Worm (Caenorhabditis elegans) whole organism, L3 larva: ENCODE data around the gene W09C2.9.

Experiments
- R02D3.7 ChIP-seq: fragments of 150-350 bp; optimal IDR thresholded peaks from 2 replicates; lab custom pipeline; 2014; ENCODE audit warnings: missing biosample characterization, missing genetic modification characterization
- ZK546.5 ChIP-seq: sonication (generic microtip); optimal IDR thresholded peaks from 2 replicates; lab custom pipeline; 2017; ENCODE audit warnings: missing biosample characterization, missing genetic modification characterization
- aly-2 ChIP-seq: fragments of 150-350 bp; optimal IDR thresholded peaks from 2 replicates; lab custom pipeline; 2014; ENCODE audit warnings: missing biosample characterization, missing genetic modification characterization
- ama-1 ChIP-seq: fragments of 150-350 bp; optimal IDR thresholded peaks from 2 replicates; lab custom pipeline; 2018
- ceh-9 ChIP-seq: sonication (generic microtip); optimal IDR thresholded peaks from 2 replicates; lab custom pipeline; 2018; ENCODE audit warnings: missing biosample characterization, missing genetic modification characterization
- daf-12 ChIP-seq: fragments of 150-350 bp; optimal IDR thresholded peaks from 2 replicates; lab custom pipeline; 2014; ENCODE audit warnings: missing biosample characterization, missing genetic modification reagents, missing genetic modification characterization
- egl-27 ChIP-seq: sonication (generic microtip); optimal IDR thresholded peaks from 4 replicates; lab custom pipeline; 2017; ENCODE audit warnings: missing biosample characterization, missing genetic modification reagents, missing genetic modification characterization
- egl-5 ChIP-seq: fragments of 150-350 bp; optimal IDR thresholded peaks from 2 replicates; lab custom pipeline; 2017; ENCODE audit warnings: missing biosample characterization, missing genetic modification reagents, missing genetic modification characterization, inconsistent platforms
- elt-1 ChIP-seq: fragments of 150-350 bp; optimal IDR thresholded peaks from 2 replicates; lab custom pipeline; 2014; ENCODE audit warnings: missing biosample characterization, missing genetic modification characterization
- elt-2 ChIP-seq: sonication (generic microtip); optimal IDR thresholded peaks from 2 replicates; lab custom pipeline; 2016; ENCODE audit warnings: missing genetic modification reagents, mild to moderate bottlenecking, missing genetic modification characterization, missing compliant biosample characterization
- elt-3 ChIP-seq, 3 experiments: fragments of 150-350 bp in 1 of 3; sonication (generic microtip) in 2 of 3; optimal IDR thresholded peaks; 2 replicates in 2 of 3; 4 replicates in 1 of 3; lab custom pipeline; 2014 to 2017; ENCODE audit warnings: missing biosample characterization in 3 of 3, missing genetic modification characterization in 3 of 3
- eor-1 ChIP-seq, 2 experiments: fragments of 150-350 bp; optimal IDR thresholded peaks; 2 replicates each; lab custom pipeline; 2014 to 2018; ENCODE audit warnings: missing biosample characterization in 2 of 2, missing genetic modification characterization in 2 of 2
- fkh-10 ChIP-seq: sonication (generic microtip); optimal IDR thresholded peaks from 2 replicates; lab custom pipeline; 2017; ENCODE audit warnings: missing biosample characterization, missing genetic modification reagents, missing genetic modification characterization
- fos-1 ChIP-seq: fragments of 150-350 bp; optimal IDR thresholded peaks from 2 replicates; lab custom pipeline; 2014; ENCODE audit warnings: missing biosample characterization, missing genetic modification characterization
- hmg-11 ChIP-seq: sonication (generic microtip); optimal IDR thresholded peaks from 2 replicates; lab custom pipeline; 2016; ENCODE audit warnings: missing genetic modification characterization, missing compliant biosample characterization
- jun-1 ChIP-seq: fragments of 150-350 bp; optimal IDR thresholded peaks from 2 replicates; lab custom pipeline; 2014; ENCODE audit warnings: missing biosample characterization, missing genetic modification reagents, missing genetic modification characterization
- lin-39 ChIP-seq: fragments of 150-350 bp; optimal IDR thresholded peaks from 2 replicates; lab custom pipeline; 2018; ENCODE audit warnings: missing biosample characterization, missing genetic modification reagents, missing genetic modification characterization
- lsy-12 ChIP-seq: sonication (generic microtip); optimal IDR thresholded peaks from 2 replicates; lab custom pipeline; 2016; ENCODE audit warnings: mild to moderate bottlenecking, missing genetic modification characterization, missing compliant biosample characterization
- mdl-1 ChIP-seq: fragments of 150-350 bp; optimal IDR thresholded peaks from 2 replicates; lab custom pipeline; 2014; ENCODE audit warnings: missing biosample characterization, missing genetic modification characterization
- mml-1 ChIP-seq: fragments of 150-350 bp; sonication (generic microtip); optimal IDR thresholded peaks from 3 replicates; lab custom pipeline; 2014; ENCODE audit warnings: missing biosample characterization, missing genetic modification characterization
- nfya-1 ChIP-seq: sonication (generic microtip); optimal IDR thresholded peaks from 2 replicates; lab custom pipeline; 2017; ENCODE audit warnings: missing genetic modification characterization, mild to moderate bottlenecking, missing compliant biosample characterization, antibody characterized with exemption, moderate library complexity; ENCODE audit not compliant: insufficient read depth
- nhr-11 ChIP-seq: fragments of 150-350 bp; optimal IDR thresholded peaks from 2 replicates; lab custom pipeline; 2014; ENCODE audit warnings: missing biosample characterization, missing genetic modification characterization
- nhr-12 ChIP-seq: fragments of 150-350 bp; optimal IDR thresholded peaks from 2 replicates; lab custom pipeline; 2014; ENCODE audit warnings: missing biosample characterization, missing genetic modification characterization
- nhr-23 ChIP-seq: fragments of 150-350 bp; optimal IDR thresholded peaks from 2 replicates; lab custom pipeline; 2014; ENCODE audit warnings: missing biosample characterization, missing genetic modification reagents, missing genetic modification characterization
- nhr-237 ChIP-seq: fragments of 150-350 bp; optimal IDR thresholded peaks from 2 replicates; lab custom pipeline; 2014; ENCODE audit warnings: missing biosample characterization, missing genetic modification characterization
- nhr-25 ChIP-seq: sonication (generic microtip); optimal IDR thresholded peaks from 2 replicates; lab custom pipeline; 2017; ENCODE audit warnings: missing biosample characterization, missing genetic modification characterization
- nhr-28 ChIP-seq: fragments of 150-350 bp; optimal IDR thresholded peaks from 2 replicates; lab custom pipeline; 2014; ENCODE audit warnings: missing biosample characterization, missing genetic modification characterization
- nhr-43 ChIP-seq: sonication (generic microtip); optimal IDR thresholded peaks from 2 replicates; lab custom pipeline; 2016; ENCODE audit warnings: mild to moderate bottlenecking, missing genetic modification characterization, missing compliant biosample characterization; ENCODE audit not compliant: poor library complexity, severe bottlenecking
- nhr-67 ChIP-seq: fragments of 150-350 bp; optimal IDR thresholded peaks from 2 replicates; lab custom pipeline; 2014; ENCODE audit warnings: missing biosample characterization, missing genetic modification characterization
- nhr-76 ChIP-seq: fragments of 150-350 bp; sonication (generic microtip); optimal IDR thresholded peaks from 5 replicates; lab custom pipeline; 2014; ENCODE audit warnings: missing biosample characterization, missing genetic modification characterization
- nhr-77 ChIP-seq: fragments of 150-350 bp; optimal IDR thresholded peaks from 2 replicates; lab custom pipeline; 2014; ENCODE audit warnings: missing biosample characterization, missing genetic modification characterization
- pha-4 ChIP-seq: fragments of 150-350 bp; optimal IDR thresholded peaks from 2 replicates; lab custom pipeline; 2014; ENCODE audit warnings: missing biosample characterization, missing genetic modification reagents, missing genetic modification characterization
- pqm-1 ChIP-seq: fragments of 150-350 bp; optimal IDR thresholded peaks from 2 replicates; lab custom pipeline; 2017; ENCODE audit warnings: missing biosample characterization, missing genetic modification characterization, inconsistent platforms
- sea-2 ChIP-seq: fragments of 150-350 bp; sonication (generic microtip); optimal IDR thresholded peaks from 4 replicates; lab custom pipeline; 2014; ENCODE audit warnings: missing biosample characterization, missing genetic modification reagents, missing genetic modification characterization
- skn-1 ChIP-seq: fragments of 150-350 bp; optimal IDR thresholded peaks from 2 replicates; lab custom pipeline; 2014; ENCODE audit warnings: missing biosample characterization, missing genetic modification characterization
- snpc-4 ChIP-seq: fragments of 150-350 bp; optimal IDR thresholded peaks from 2 replicates; lab custom pipeline; 2014; ENCODE audit warnings: missing biosample characterization, missing genetic modification characterization
- tbx-2 ChIP-seq: sonication (generic microtip); optimal IDR thresholded peaks from 2 replicates; lab custom pipeline; 2016; ENCODE audit warnings: mild to moderate bottlenecking, missing genetic modification characterization, missing compliant biosample characterization
- unc-39 ChIP-seq: sonication (generic microtip); optimal IDR thresholded peaks from 4 replicates; lab custom pipeline; 2017; ENCODE audit warnings: missing biosample characterization, missing genetic modification characterization
- unc-62 ChIP-seq: fragments of 150-350 bp; sonication (generic microtip); optimal IDR thresholded peaks from 4 replicates; lab custom pipeline; 2014; ENCODE audit warnings: missing biosample characterization, missing genetic modification reagents, missing genetic modification characterization
- zag-1 ChIP-seq: fragments of 150-350 bp; optimal IDR thresholded peaks from 2 replicates; lab custom pipeline; 2014; ENCODE audit warnings: missing biosample characterization, missing genetic modification characterization
- ztf-11 ChIP-seq: fragments of 150-350 bp; optimal IDR thresholded peaks from 2 replicates; lab custom pipeline; 2014; ENCODE audit warnings: missing biosample characterization, missing genetic modification characterization
- ztf-4 ChIP-seq: fragments of 150-350 bp; optimal IDR thresholded peaks from 2 replicates; lab custom pipeline; 2014; ENCODE audit warnings: missing biosample characterization, missing genetic modification characterization

W09C2.9 gene

ce11 chrIV:9623269-9623668 is at the start of gene W09C2.9:
TSS of gene W09C2.9 (minus strand) at chrIV:9623369.
- TF ChIP-seq mdl-1, result no peak
- TF ChIP-seq elt-3 (tag; optimal IDR thresholded peaks at IDR 0.05; lab: Kevin White, UChicago), result no peak
- no peak for TF ChIP-seq jun-1 (tag; lab: Kevin White, UChicago)
- no peak for TF ChIP-seq ztf-11
- TF ChIP-seq R02D3.7 (tag; lab: Kevin White, UChicago), result no peak
- no peak for TF ChIP-seq nfya-1 (tag; lab: Kevin White, UChicago)
- TF ChIP-seq lin-39, result no peak
- no peak for TF ChIP-seq eor-1 (tag; optimal IDR thresholded peaks at IDR 0.05; lab: Kevin White, UChicago)
- no peak for TF ChIP-seq unc-62
- no peak for TF ChIP-seq nhr-28 (tag; lab: Kevin White, UChicago)
- no peak for TF ChIP-seq mml-1 (tag; lab: Kevin White, UChicago)
- no peak for TF ChIP-seq fos-1 (tag; lab: Kevin White, UChicago)
- TF ChIP-seq nhr-67 (tag; lab: Kevin White, UChicago), result no peak
- TF ChIP-seq pha-4 (tag; lab: Kevin White, UChicago), result no peak

- TF ChIP-seq nhr-23 (tag; lab: Kevin White, UChicago) (peak; percentile 94), ama-1 (no peak), elt-3 (tag; optimal IDR thresholded peaks at IDR 0.05; lab: Kevin White, UChicago) (peak in 1 of 3 experiments; percentile 79), nhr-43 (tag; lab: Kevin White, UChicago) (peak; percentile 88), nhr-25 (tag; lab: Kevin White, UChicago) (peak; percentile 52)
These were observed 49.3 kb upstream of the W09C2.9 start for ce11 chrIV:9672434-9672833.

ce11 chrIV:9671001-9671652 is 48.0 kb upstream of the W09C2.9 start:
- TF ChIP-seq elt-2, result peak; percentile 73
- TF ChIP-seq jun-1 (tag; lab: Kevin White, UChicago), result peak; percentile 62
- TF ChIP-seq nhr-76 (tag; lab: Kevin White, UChicago), result no peak
- TF ChIP-seq ztf-4 (tag; lab: Kevin White, UChicago), result peak; percentile 34
- TF ChIP-seq pha-4 (tag; lab: Kevin White, UChicago), result peak; percentile 97
- no peak for TF ChIP-seq egl-27 (tag; lab: Kevin White, UChicago)
- TF ChIP-seq elt-3 (tag; optimal IDR thresholded peaks at IDR 0.05; lab: Kevin White, UChicago), result no peak
- TF ChIP-seq sea-2 (GFP tag; lab: Kevin White, UChicago), result no peak
- peak; percentile 41 for TF ChIP-seq ama-1
- no peak for TF ChIP-seq nhr-23 (tag; lab: Kevin White, UChicago)
- no peak for TF ChIP-seq lin-39
- TF ChIP-seq egl-5, result no peak
- peak; percentile 11 for TF ChIP-seq nhr-43 (tag; lab: Kevin White, UChicago)
- peak; percentile 34 for TF ChIP-seq nhr-25 (tag; lab: Kevin White, UChicago)
- peak; percentile 56 for TF ChIP-seq mdl-1
- TF ChIP-seq R02D3.7 (tag; lab: Kevin White, UChicago), result no peak
- no peak for TF ChIP-seq nhr-237
- TF ChIP-seq nfya-1 (tag; lab: Kevin White, UChicago), result peak; percentile 43
- TF ChIP-seq ztf-11, result no peak
- no peak for TF ChIP-seq nhr-12 (tag; lab: Kevin White, UChicago)
- TF ChIP-seq pqm-1 (tag; lab: Kevin White, UChicago), result peak; percentile 76
- TF ChIP-seq aly-2 (tag; lab: Kevin White, UChicago), result no peak
- TF ChIP-seq, all 47 proteins: peak for 10

- TF ChIP-seq pha-4 (tag; lab: Kevin White, UChicago), result no peak
- no peak for TF ChIP-seq nhr-77 (tag; lab: Kevin White, UChicago)
- no peak for TF ChIP-seq aly-2 (tag; lab: Kevin White, UChicago)
- no peak for TF ChIP-seq jun-1 (tag; lab: Kevin White, UChicago)
- TF ChIP-seq snpc-4 (tag; lab: Kevin White, UChicago), result no peak
- TF ChIP-seq skn-1 (tag; lab: Kevin White, UChicago), result no peak
- no peak for TF ChIP-seq mml-1 (tag; lab: Kevin White, UChicago)
- no peak for TF ChIP-seq pqm-1 (tag; lab: Kevin White, UChicago)
- TF ChIP-seq lsy-12 (tag; lab: Kevin White, UChicago), result peak; percentile 38
- TF ChIP-seq lin-39, result no peak
- no peak for TF ChIP-seq ztf-11
- no peak for TF ChIP-seq daf-12
- TF ChIP-seq ZK546.5 (tag; lab: Kevin White, UChicago), result no peak
- no peak for TF ChIP-seq sea-2 (GFP tag; lab: Kevin White, UChicago)
- TF ChIP-seq elt-3 (tag; optimal IDR thresholded peaks at IDR 0.05; lab: Kevin White, UChicago), result no peak
- TF ChIP-seq nhr-11, result no peak
- no peak for TF ChIP-seq zag-1
- TF ChIP-seq nhr-23 (tag; lab: Kevin White, UChicago), result peak; percentile 78
- TF ChIP-seq nhr-12 (tag; lab: Kevin White, UChicago), result no peak
- no peak for TF ChIP-seq elt-2
- no peak for TF ChIP-seq nhr-237
- no peak for TF ChIP-seq egl-27 (tag; lab: Kevin White, UChicago)
- no peak for TF ChIP-seq fkh-10 (GFP tag; lab: Kevin White, UChicago)
- TF ChIP-seq hmg-11 (tag; lab: Kevin White, UChicago), result peak; percentile 22
- no peak for TF ChIP-seq egl-5
- peak; percentile 70 for TF ChIP-seq elt-1 (tag; lab: Kevin White, UChicago)
- TF ChIP-seq unc-39 (tag; lab: Kevin White, UChicago), result no peak
- no peak for TF ChIP-seq nhr-28 (tag; lab: Kevin White, UChicago)
- TF ChIP-seq ztf-4 (tag; lab: Kevin White, UChicago), result no peak
- no peak for TF ChIP-seq unc-62
- no peak for TF ChIP-seq tbx-2 (tag; lab: Kevin White, UChicago)
- TF ChIP-seq nhr-25 (tag; lab: Kevin White, UChicago), result peak; percentile 42
- no peak for TF ChIP-seq nfya-1 (tag; lab: Kevin White, UChicago)
- TF ChIP-seq ceh-9 (tag; lab: Kevin White, UChicago), result no peak
These were observed 46.8 kb upstream of the W09C2.9 start for ce11 chrIV:9669969-9670368.
